Fruit fly (Drosophila melanogaster) whole organism, embryonic: ENCODE results near the gene CG10254.

Experiments
- BEAF-32 ChIP-seq: fragments of 200-800 bp; sonication (Bioruptor generic); optimal IDR thresholded peaks from 3 replicates; lab custom pipeline; 2017; ENCODE audit warnings: missing biosample characterization, missing genetic modification characterization, mild to moderate bottlenecking, moderate library complexity, missing genetic modification reagents
- Bgb ChIP-seq: fragments of 200-800 bp; sonication (Bioruptor generic); IDR thresholded peaks from 2 replicates; pipeline ENCODE4 v1.3.6; 2022; ENCODE audit warnings: missing biosample characterization, missing genetic modification characterization; ENCODE audit not compliant: partially characterized antibody
- CG10431 ChIP-seq: fragments of 200-800 bp; sonication (Bioruptor generic); optimal IDR thresholded peaks from 3 replicates; lab custom pipeline; 2018; ENCODE audit warnings: missing biosample characterization, mild to moderate bottlenecking, missing genetic modification characterization
- CG10959 ChIP-seq: fragments of 200-800 bp; sonication (Bioruptor generic); IDR thresholded peaks from 2 replicates; pipeline ENCODE4 v1.3.6; 2022; ENCODE audit warnings: missing biosample characterization, missing genetic modification characterization
- CG11247 ChIP-seq: fragments of 200-800 bp; sonication (Bioruptor generic); IDR thresholded peaks from 2 replicates; pipeline ENCODE4 v1.3.6; 2022; ENCODE audit warnings: missing biosample characterization, missing genetic modification characterization
- CG11696 ChIP-seq: fragments of 200-800 bp; sonication (Bioruptor generic); IDR thresholded peaks from 2 replicates; pipeline ENCODE4 v1.3.6; 2022; ENCODE audit warnings: missing biosample characterization, missing genetic modification characterization
- CG12104 ChIP-seq: fragments of 200-800 bp; sonication (Bioruptor generic); optimal IDR thresholded peaks from 3 replicates; lab custom pipeline; 2016; ENCODE audit warnings: missing biosample characterization, missing genetic modification characterization
- CG13123 ChIP-seq: fragments of 200-800 bp; sonication (Bioruptor generic); optimal IDR thresholded peaks from 2 replicates; lab custom pipeline; 2016; ENCODE audit warnings: missing biosample characterization, missing genetic modification characterization
- CG13624 ChIP-seq: fragments of 200-800 bp; sonication (Bioruptor generic); optimal IDR thresholded peaks from 2 replicates; lab custom pipeline; 2016; ENCODE audit warnings: missing biosample characterization, missing genetic modification characterization
- CG15479 ChIP-seq: fragments of 200-800 bp; sonication (Bioruptor generic); optimal IDR thresholded peaks from 3 replicates; lab custom pipeline; 2019; ENCODE audit warnings: missing biosample characterization, mild to moderate bottlenecking, missing genetic modification characterization, moderate library complexity
- CG1602 ChIP-seq: fragments of 200-800 bp; sonication (Bioruptor generic); optimal IDR thresholded peaks from 3 replicates; lab custom pipeline; 2016; ENCODE audit warnings: missing biosample characterization, missing genetic modification characterization
- CG1603 ChIP-seq: fragments of 200-800 bp; sonication (Bioruptor generic); optimal IDR thresholded peaks from 2 replicates; lab custom pipeline; 2019; ENCODE audit warnings: missing biosample characterization, mild to moderate bottlenecking, missing genetic modification characterization, moderate library complexity
- CG18262 ChIP-seq: fragments of 200-800 bp; optimal IDR thresholded peaks from 3 replicates; lab custom pipeline; 2019; ENCODE audit warnings: missing biosample characterization, mild to moderate bottlenecking, missing genetic modification characterization, moderate library complexity
- CG2712 ChIP-seq: fragments of 200-800 bp; optimal IDR thresholded peaks from 3 replicates; lab custom pipeline; 2019; ENCODE audit warnings: missing biosample characterization, mild to moderate bottlenecking, missing genetic modification characterization, moderate library complexity
- CG2875 ChIP-seq: fragments of 200-800 bp; sonication (Bioruptor generic); optimal IDR thresholded peaks from 2 replicates; lab custom pipeline; 2017; ENCODE audit warnings: missing biosample characterization, mild to moderate bottlenecking, missing genetic modification characterization, missing genetic modification reagents
- CG3995 ChIP-seq: fragments of 200-800 bp; sonication (Bioruptor generic); optimal IDR thresholded peaks from 3 replicates; lab custom pipeline; 2016; ENCODE audit warnings: missing biosample characterization, missing genetic modification characterization
- CG4424 ChIP-seq: fragments of 200-800 bp; sonication (Bioruptor generic); optimal IDR thresholded peaks from 3 replicates; lab custom pipeline; 2016; ENCODE audit warnings: missing biosample characterization, missing genetic modification characterization
- CG6689 ChIP-seq: fragments of 200-800 bp; sonication (Bioruptor generic); IDR thresholded peaks from 2 replicates; pipeline ENCODE4 v1.3.6; 2022; ENCODE audit warnings: missing biosample characterization, missing genetic modification characterization
- CG7928 ChIP-seq: fragments of 200-800 bp; sonication (Bioruptor generic); optimal IDR thresholded peaks from 2 replicates; lab custom pipeline; 2017; ENCODE audit warnings: missing biosample characterization, mild to moderate bottlenecking, missing genetic modification characterization
- CG8924 ChIP-seq: fragments of 200-800 bp; optimal IDR thresholded peaks from 3 replicates; lab custom pipeline; 2019; ENCODE audit warnings: missing biosample characterization, mild to moderate bottlenecking, missing genetic modification characterization, moderate library complexity
- Dp ChIP-seq: fragments of 200-800 bp; sonication (Bioruptor generic); optimal IDR thresholded peaks from 2 replicates; lab custom pipeline; 2018; ENCODE audit warnings: missing biosample characterization, mild to moderate bottlenecking, missing genetic modification characterization, moderate library complexity
- HLH4C ChIP-seq: fragments of 200-800 bp; sonication (Bioruptor generic); IDR thresholded peaks from 3 replicates; pipeline ENCODE4 v1.3.6; 2022; ENCODE audit warnings: missing biosample characterization, missing genetic modification characterization; ENCODE audit not compliant: partially characterized antibody
- HmgZ ChIP-seq: fragments of 200-800 bp; sonication (Bioruptor generic); optimal IDR thresholded peaks from 2 replicates; lab custom pipeline; 2018; ENCODE audit warnings: missing biosample characterization, mild to moderate bottlenecking, missing genetic modification characterization
- Mes4 ChIP-seq: fragments of 200-800 bp; sonication (Bioruptor generic); optimal IDR thresholded peaks from 2 replicates; lab custom pipeline; 2016; ENCODE audit warnings: missing biosample characterization, missing genetic modification characterization
- Nf-YA ChIP-seq: fragments of 200-800 bp; sonication (Bioruptor generic); IDR thresholded peaks from 2 replicates; pipeline ENCODE4 v1.3.6; 2022; ENCODE audit warnings: missing biosample characterization, missing genetic modification characterization
- Pdp1 ChIP-seq, 2 experiments: fragments of 200-800 bp; sonication (Bioruptor generic); optimal IDR thresholded peaks; 3 replicates each; lab custom pipeline; 2016; ENCODE audit warnings: missing biosample characterization in 2 of 2, missing genetic modification characterization in 2 of 2, mild to moderate bottlenecking in 1 of 2, moderate library complexity in 1 of 2
- Ptx1 ChIP-seq: fragments of 200-800 bp; sonication (Bioruptor generic); IDR thresholded peaks from 2 replicates; pipeline ENCODE4 v1.3.6; 2022; ENCODE audit warnings: missing biosample characterization, missing genetic modification characterization
- Rfx ChIP-seq: fragments of 200-800 bp; sonication (Bioruptor generic); IDR thresholded peaks from 2 replicates; pipeline ENCODE4 v1.3.6; 2022; ENCODE audit warnings: missing biosample characterization, missing genetic modification characterization
- Stat92E ChIP-seq, 3 experiments: fragments of >200 bp in 2 of 3; fragments of 200-800 bp in 1 of 3; sonication (Bioruptor generic) in 1 of 3; optimal IDR thresholded peaks; 2 replicates each; lab custom pipeline; 2017 to 2019; ENCODE audit warnings: missing biosample characterization in 3 of 3, missing genetic modification characterization in 3 of 3, mild to moderate bottlenecking in 1 of 3, moderate library complexity in 1 of 3
- Tbp ChIP-seq: fragments of >200 bp; optimal IDR thresholded peaks from 2 replicates; lab custom pipeline; 2018; ENCODE audit warnings: missing biosample characterization, missing genetic modification characterization
- abd-A ChIP-seq: fragments of 200-800 bp; sonication (Bioruptor generic); optimal IDR thresholded peaks from 3 replicates; lab custom pipeline; 2019; ENCODE audit warnings: missing biosample characterization, mild to moderate bottlenecking, missing genetic modification characterization, moderate library complexity
- ase ChIP-seq: fragments of 200-800 bp; sonication (Bioruptor generic); IDR thresholded peaks from 3 replicates; pipeline ENCODE4 v1.3.6; 2022; ENCODE audit warnings: missing biosample characterization, missing genetic modification characterization
- bigmax ChIP-seq: fragments of 200-800 bp; sonication (Bioruptor generic); optimal IDR thresholded peaks from 2 replicates; lab custom pipeline; 2018; ENCODE audit warnings: missing biosample characterization, mild to moderate bottlenecking, missing genetic modification characterization
- dpn ChIP-seq, 2 experiments: fragments of 200-800 bp; sonication (Bioruptor generic); optimal IDR thresholded peaks; 3 replicates each; lab custom pipeline; 2016; ENCODE audit warnings: missing biosample characterization in 2 of 2, missing genetic modification characterization in 2 of 2
- fu2 ChIP-seq: fragments of 200-800 bp; sonication (Bioruptor generic); optimal IDR thresholded peaks from 2 replicates; lab custom pipeline; 2016; ENCODE audit warnings: missing biosample characterization, missing genetic modification characterization
- gce ChIP-seq: fragments of 200-800 bp; sonication (Bioruptor generic); IDR thresholded peaks from 3 replicates; pipeline ENCODE4 v1.3.6; 2022; ENCODE audit warnings: missing biosample characterization, missing genetic modification characterization
- gcm ChIP-seq: fragments of 200-800 bp; sonication (Bioruptor generic); optimal IDR thresholded peaks from 2 replicates; lab custom pipeline; 2019; ENCODE audit warnings: missing biosample characterization, mild to moderate bottlenecking, missing genetic modification characterization, moderate library complexity
- gem ChIP-seq: fragments of 200-800 bp; sonication (Bioruptor generic); optimal IDR thresholded peaks from 2 replicates; lab custom pipeline; 2019; ENCODE audit warnings: missing biosample characterization, mild to moderate bottlenecking, missing genetic modification characterization, moderate library complexity
- hbn ChIP-seq: fragments of 200-800 bp; sonication (Bioruptor generic); IDR thresholded peaks from 2 replicates; pipeline ENCODE4 v1.3.6; 2022; ENCODE audit warnings: missing biosample characterization, missing genetic modification characterization; ENCODE audit not compliant: partially characterized antibody
- ind ChIP-seq: fragments of 200-800 bp; sonication (Bioruptor generic); optimal IDR thresholded peaks from 3 replicates; lab custom pipeline; 2016; ENCODE audit warnings: missing biosample characterization, missing genetic modification characterization
- kah ChIP-seq: fragments of 200-800 bp; sonication (Bioruptor generic); optimal IDR thresholded peaks from 2 replicates; lab custom pipeline; 2018; ENCODE audit warnings: missing biosample characterization, mild to moderate bottlenecking, missing genetic modification characterization
- lbe ChIP-seq: fragments of 200-800 bp; sonication (Bioruptor generic); optimal IDR thresholded peaks from 2 replicates; lab custom pipeline; 2016; ENCODE audit warnings: missing biosample characterization, mild to moderate bottlenecking, missing genetic modification characterization
- otp ChIP-seq: fragments of 200-800 bp; sonication (Bioruptor generic); IDR thresholded peaks from 3 replicates; pipeline ENCODE4, ENCODE4 v1.3.6; 2022; ENCODE audit warnings: missing biosample characterization, missing genetic modification characterization
- rib ChIP-seq: fragments of 200-800 bp; sonication (Bioruptor generic); IDR thresholded peaks from 2 replicates; pipeline ENCODE4 v1.3.6; 2022; ENCODE audit warnings: missing biosample characterization, missing genetic modification characterization
- sc ChIP-seq, 3 experiments: fragments of >200 bp in 2 of 3; fragments of 200-800 bp in 1 of 3; sonication (Bioruptor generic) in 1 of 3; optimal IDR thresholded peaks; 2 replicates in 2 of 3; 3 replicates in 1 of 3; lab custom pipeline; 2017; ENCODE audit warnings: mild to moderate bottlenecking in 1 of 3, missing biosample characterization in 1 of 3, missing genetic modification characterization in 1 of 3, missing genetic modification reagents in 1 of 3
- sens ChIP-seq: fragments of 200-800 bp; sonication (Bioruptor generic); peaks from one replicate; lab custom pipeline; 2016; ENCODE audit warnings: missing biosample characterization, missing genetic modification characterization
- tio ChIP-seq: fragments of 200-800 bp; sonication (Bioruptor generic); optimal IDR thresholded peaks from 2 replicates; lab custom pipeline; 2017; ENCODE audit warnings: missing biosample characterization, missing genetic modification characterization, inconsistent platforms
- vvl ChIP-seq: fragments of 200-800 bp; sonication (Bioruptor generic); IDR thresholded peaks from 2 replicates; pipeline ENCODE4 v1.3.6; 2022; ENCODE audit warnings: missing biosample characterization, missing genetic modification characterization
- zfh1 ChIP-seq: fragments of 200-800 bp; sonication (Bioruptor generic); IDR thresholded peaks from 3 replicates; pipeline ENCODE4 v1.3.6; 2022; ENCODE audit warnings: missing biosample characterization, missing genetic modification characterization

Gene CG10254

DNA sequence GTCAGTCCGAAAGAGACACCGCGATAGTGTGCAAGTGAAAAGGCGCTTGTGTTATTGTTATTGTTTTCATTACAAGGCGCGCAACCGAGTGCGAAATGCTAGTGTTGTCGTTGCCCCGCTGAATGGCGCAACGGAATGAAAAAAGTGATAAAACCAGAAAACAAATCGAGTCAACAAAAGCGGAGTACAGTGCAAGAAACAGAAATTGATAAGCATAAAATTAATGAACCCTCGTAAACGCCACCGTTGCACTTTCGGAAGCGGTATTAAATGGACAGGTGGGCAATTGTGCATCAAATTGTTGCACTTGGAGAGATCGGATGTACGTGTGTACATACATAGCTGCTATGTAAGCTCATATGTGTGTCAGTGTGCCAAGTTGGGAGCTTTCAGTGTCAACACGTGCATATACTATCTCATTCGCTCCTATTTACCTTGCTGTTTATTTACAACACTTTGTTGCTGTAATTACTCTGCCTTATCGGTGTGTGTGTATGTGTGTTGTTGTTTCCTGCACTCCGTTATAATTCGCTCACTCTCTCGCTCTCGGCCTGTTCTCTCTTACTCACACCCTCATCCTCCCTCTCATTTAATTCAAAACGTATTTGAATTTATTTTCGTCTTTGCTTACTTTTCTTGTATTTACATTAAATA is 28.7 kb upstream of the CG10254 start (continued):
- peak; percentile 49; the same call in 1 of the 2 replicates for TF ChIP-seq Bgb (GFP tag; lab: Robert Waterston, UW)
- peak; percentile 15 for TF ChIP-seq HmgZ
- TF ChIP-seq CG3995: no peak
- peak; percentile 77 for TF ChIP-seq zfh1
- peak; percentile 9 for TF ChIP-seq CG18262 (tag; lab: Kevin White, UChicago)
- TF ChIP-seq Pdp1 (GFP tag; optimal IDR thresholded peaks at IDR 0.05; lab: Kevin White, UChicago): peak; percentile 29 to 89
- TF ChIP-seq bigmax: peak; percentile 26
- TF ChIP-seq hbn (GFP tag; lab: Robert Waterston, UW): no peak
- no peak for TF ChIP-seq tio
- TF ChIP-seq CG4424 (GFP tag; lab: Kevin White, UChicago): peak; percentile 70
- no peak for TF ChIP-seq CG10431 (GFP tag; lab: Kevin White, UChicago)
- no peak for TF ChIP-seq abd-A (tag; lab: Kevin White, UChicago)
- TF ChIP-seq rib: peak; percentile 3; the same call in 1 of the 2 replicates
- peak in 1 of 3 experiments; percentile 47 for TF ChIP-seq Stat92E (GFP tag; optimal IDR thresholded peaks at IDR 0.05; lab: Kevin White, UChicago)
- peak; percentile 93 for TF ChIP-seq sens
- no peak for TF ChIP-seq CG1602 (GFP tag; lab: Kevin White, UChicago)
- TF ChIP-seq gce (GFP tag; lab: Robert Waterston, UW): peak; percentile 91
- peak; percentile 86 for TF ChIP-seq Nf-YA (GFP tag; lab: Robert Waterston, UW)
- no peak for TF ChIP-seq Tbp (GFP tag; lab: Kevin White, UChicago)
- TF ChIP-seq CG15479 (GFP tag; lab: Kevin White, UChicago): peak; percentile 22
- TF ChIP-seq CG12104: peak; percentile 79
- no peak for TF ChIP-seq CG7928
- TF ChIP-seq dpn (GFP tag; optimal IDR thresholded peaks at IDR 0.05; lab: Kevin White, UChicago): no peak
- TF ChIP-seq HLH4C: no peak
- peak; percentile 48 for TF ChIP-seq CG2712 (tag; lab: Kevin White, UChicago)
- peak; percentile 68 for TF ChIP-seq CG2875 (GFP tag; lab: Kevin White, UChicago)
- peak; percentile 18 for TF ChIP-seq ind
- peak; percentile 50; the same call in 1 of the 3 replicates for TF ChIP-seq ase (GFP tag; lab: Robert Waterston, UW)
- TF ChIP-seq lbe (GFP tag; lab: Kevin White, UChicago): peak; percentile 39
- peak; percentile 47 for TF ChIP-seq Mes4 (GFP tag; lab: Kevin White, UChicago)
- peak; percentile 58; the same call in 1 of the 2 replicates for TF ChIP-seq Rfx (GFP tag; lab: Robert Waterston, UW)
- no peak for TF ChIP-seq sc (optimal IDR thresholded peaks at IDR 0.05; lab: Kevin White, UChicago)
- TF ChIP-seq sc (GFP tag; optimal IDR thresholded peaks at IDR 0.05; lab: Kevin White, UChicago): peak; percentile 43
- no peak for TF ChIP-seq CG6689 (GFP tag; lab: Robert Waterston, UW)
- TF ChIP-seq Dp (GFP tag; lab: Kevin White, UChicago): no peak
- TF ChIP-seq fu2 (GFP tag; lab: Kevin White, UChicago): no peak
- peak; percentile 17; the same call in 1 of the 2 replicates for TF ChIP-seq Ptx1 (GFP tag; lab: Robert Waterston, UW)
- peak; percentile 75; the same call in 2 of the 3 replicates for TF ChIP-seq otp (GFP tag; lab: Robert Waterston, UW)
- TF ChIP-seq CG11696 (GFP tag; lab: Robert Waterston, UW): peak; percentile 56
- TF ChIP-seq vvl: peak; percentile 78
- peak; percentile 26 for TF ChIP-seq gcm (GFP tag; lab: Kevin White, UChicago)
- peak; percentile 48 for TF ChIP-seq gem (tag; lab: Kevin White, UChicago)
- TF ChIP-seq BEAF-32: no peak
- TF ChIP-seq CG13624 (GFP tag; lab: Kevin White, UChicago): no peak
- peak; percentile 31 for TF ChIP-seq kah
- TF ChIP-seq CG10959: peak; percentile 16; the same call in 1 of the 2 replicates
- TF ChIP-seq CG13123 (GFP tag; lab: Kevin White, UChicago): peak; percentile 48
- no peak for TF ChIP-seq CG11247 (GFP tag; lab: Robert Waterston, UW)
- TF ChIP-seq CG8924 (tag; lab: Kevin White, UChicago): peak; percentile 39
- peak; percentile 42 for TF ChIP-seq CG1603
